In the genomic region with DNA sequence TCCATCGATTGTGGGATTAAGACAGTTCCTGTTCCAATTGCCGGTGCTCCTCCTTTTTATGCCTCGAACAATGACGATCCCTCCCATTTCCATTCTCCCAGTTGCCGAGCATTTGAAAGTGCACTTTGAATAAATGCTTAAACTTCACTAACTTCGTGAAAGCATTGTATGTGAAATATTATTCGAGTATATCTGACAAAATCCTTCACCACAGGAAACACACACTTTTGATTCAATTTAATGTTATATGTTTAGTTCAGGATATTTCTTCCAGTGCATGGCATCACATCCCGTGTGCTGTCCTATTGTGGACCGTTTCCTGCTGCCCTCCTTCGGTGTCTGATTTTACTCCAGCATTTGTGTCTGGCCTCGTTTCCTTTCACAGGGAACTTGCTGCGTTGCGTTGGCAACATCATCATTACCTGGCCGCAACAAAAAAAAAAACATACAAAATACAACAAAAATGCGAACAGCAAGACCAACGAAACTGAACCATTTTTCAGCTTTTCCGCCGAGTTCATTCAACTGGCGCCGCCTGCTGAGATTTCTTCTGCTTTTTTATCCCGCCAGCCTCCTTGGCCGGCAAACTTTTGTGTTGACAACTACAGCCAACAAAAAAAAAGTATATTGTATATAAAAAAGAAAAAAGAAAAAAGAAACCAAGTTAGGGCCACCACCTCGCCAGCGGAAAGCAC, we compare ENCODE assay signal across 2 fruit fly cellular contexts.
TF ChIP-seq lines count a peak whose summit lies in the region.

No protein-coding gene starts in this region.

TF ChIP-seq in whole organism, embryonic, 481 proteins besides CTCF, POLR2A, EP300 and RAD21 (continued from another document):
- TF ChIP-seq CG8924 (tag; optimal IDR thresholded peaks at IDR 0.05; lab: Kevin White, UChicago) (no peak), D (optimal IDR thresholded peaks at IDR 0.05; lab: Kevin White, UChicago) (no peak), D (GFP tag; optimal IDR thresholded peaks at IDR 0.05; lab: Kevin White, UChicago) (peak; percentile 11), Xrp1 (GFP tag; IDR thresholded peaks at IDR 0.05; lab: Robert Waterston, UW) (peak; percentile 24; the same call in 1 of the 2 replicates), sima (GFP tag; optimal IDR thresholded peaks at IDR 0.05; lab: Kevin White, UChicago) (no peak), Dad (GFP tag; optimal IDR thresholded peaks at IDR 0.05; lab: Kevin White, UChicago) (no peak), CG43689 (GFP tag; IDR thresholded peaks at IDR 0.05; lab: Robert Waterston, UW) (no peak), emc (GFP tag; optimal IDR thresholded peaks at IDR 0.05; lab: Kevin White, UChicago) (no peak), CG1603 (tag; optimal IDR thresholded peaks at IDR 0.05; lab: Kevin White, UChicago) (peak; percentile 2), gro (GFP tag; optimal IDR thresholded peaks at IDR 0.05; lab: Kevin White, UChicago) (no peak), Ets65A (GFP tag; lab: Kevin White, UChicago) (peak; percentile 26), Drgx (GFP tag; IDR thresholded peaks at IDR 0.05; lab: Robert Waterston, UW) (peak; percentile 83), CG11247 (GFP tag; IDR thresholded peaks at IDR 0.05; lab: Robert Waterston, UW) (no peak), sug (tag; optimal IDR thresholded peaks at IDR 0.05; lab: Kevin White, UChicago) (no peak), Hr39 (optimal IDR thresholded peaks at IDR 0.05; lab: Kevin White, UChicago) (no peak), nom (GFP tag; optimal IDR thresholded peaks at IDR 0.05; lab: Kevin White, UChicago) (peak; percentile 84), TFAM (GFP tag; optimal IDR thresholded peaks at IDR 0.05; lab: Kevin White, UChicago) (no peak), sens-2 (GFP tag; IDR thresholded peaks at IDR 0.05; lab: Robert Waterston, UW) (no peak), sens (GFP tag; lab: Kevin White, UChicago) (peak; percentile 79), Dek (tag; optimal IDR thresholded peaks at IDR 0.05; lab: Kevin White, UChicago) (no peak)

TF ChIP-seq in whole organism, prepupa, 60 proteins besides CTCF, POLR2A, EP300 and RAD21 (continued from another document):
- TF ChIP-seq Sox102F (GFP tag; optimal IDR thresholded peaks at IDR 0.05; lab: Kevin White, UChicago): peak; percentile 14
- no peak for TF ChIP-seq Eip93F (GFP tag; optimal IDR thresholded peaks at IDR 0.05; lab: Kevin White, UChicago)
- peak; percentile 60 for TF ChIP-seq CG3032 (tag; optimal IDR thresholded peaks at IDR 0.05; lab: Kevin White, UChicago)
- TF ChIP-seq lz (GFP tag; optimal IDR thresholded peaks at IDR 0.05; lab: Kevin White, UChicago): peak; percentile 34
- peak; percentile 81 for TF ChIP-seq eg (GFP tag; IDR thresholded peaks at IDR 0.05; lab: Robert Waterston, UW)
- peak; percentile 79 for TF ChIP-seq Sox14 (GFP tag; optimal IDR thresholded peaks at IDR 0.05; lab: Kevin White, UChicago)
- peak; percentile 70 for TF ChIP-seq Hr4 (GFP tag; optimal IDR thresholded peaks at IDR 0.05; lab: Kevin White, UChicago)
- TF ChIP-seq Smox (GFP tag; optimal IDR thresholded peaks at IDR 0.05; lab: Kevin White, UChicago): peak; percentile 18
- peak; percentile 35 for TF ChIP-seq Met (GFP tag; optimal IDR thresholded peaks at IDR 0.05; lab: Kevin White, UChicago)
- TF ChIP-seq Ets96B (tag; optimal IDR thresholded peaks at IDR 0.05; lab: Kevin White, UChicago): peak; percentile 69
- peak; percentile 34 to 64 for TF ChIP-seq ss (GFP tag; optimal IDR thresholded peaks at IDR 0.05; lab: Kevin White, UChicago)
- peak; percentile 56 for TF ChIP-seq CG6792 (GFP tag; optimal IDR thresholded peaks at IDR 0.05; lab: Kevin White, UChicago)
- peak; percentile 63 for TF ChIP-seq CG11762 (GFP tag; optimal IDR thresholded peaks at IDR 0.05; lab: Kevin White, UChicago; ENCODE audit: insufficient read depth)
- TF ChIP-seq Blimp-1 (GFP tag; optimal IDR thresholded peaks at IDR 0.05; lab: Kevin White, UChicago): no peak
- peak; percentile 43 for TF ChIP-seq CG8632 (GFP tag; optimal IDR thresholded peaks at IDR 0.05; lab: Kevin White, UChicago)
- TF ChIP-seq CG4318 (GFP tag; optimal IDR thresholded peaks at IDR 0.05; lab: Kevin White, UChicago): peak; percentile 50
- peak; percentile 65 for TF ChIP-seq CG10669 (GFP tag; optimal IDR thresholded peaks at IDR 0.05; lab: Kevin White, UChicago)
- peak; percentile 84 for TF ChIP-seq CG3919 (GFP tag; optimal IDR thresholded peaks at IDR 0.05; lab: Kevin White, UChicago)
- peak; percentile 38 for TF ChIP-seq CG31627 (GFP tag; optimal IDR thresholded peaks at IDR 0.05; lab: Kevin White, UChicago)
- TF ChIP-seq CG7368 (GFP tag; optimal IDR thresholded peaks at IDR 0.05; lab: Kevin White, UChicago): peak; percentile 68
- TF ChIP-seq Ets21C (GFP tag; optimal IDR thresholded peaks at IDR 0.05; lab: Kevin White, UChicago): peak; percentile 2
- TF ChIP-seq cyc (GFP tag; optimal IDR thresholded peaks at IDR 0.05; lab: Kevin White, UChicago): peak; percentile 46
- peak; percentile 38 for TF ChIP-seq CG34406 (GFP tag; optimal IDR thresholded peaks at IDR 0.05; lab: Kevin White, UChicago)
- no peak for TF ChIP-seq CG6854 (GFP tag; optimal IDR thresholded peaks at IDR 0.05; lab: Kevin White, UChicago)
- TF ChIP-seq fd59A (GFP tag; optimal IDR thresholded peaks at IDR 0.05; lab: Kevin White, UChicago): peak; percentile 57
- TF ChIP-seq vri (GFP tag; optimal IDR thresholded peaks at IDR 0.05; lab: Kevin White, UChicago): no peak
- no peak for TF ChIP-seq fd85E (GFP tag; optimal IDR thresholded peaks at IDR 0.05; lab: Kevin White, UChicago)
- TF ChIP-seq CG11294 (GFP tag; IDR thresholded peaks at IDR 0.05; lab: Robert Waterston, UW): peak; percentile 50; the same call in 1 of the 2 replicates
- peak; percentile 81 for TF ChIP-seq CG10631 (GFP tag; optimal IDR thresholded peaks at IDR 0.05; lab: Kevin White, UChicago)
- TF ChIP-seq dsx (GFP tag; optimal IDR thresholded peaks at IDR 0.05; lab: Kevin White, UChicago; ENCODE audit: poor library complexity, severe bottlenecking): peak; percentile 27
- peak; percentile 66 for TF ChIP-seq spab (GFP tag; optimal IDR thresholded peaks at IDR 0.05; lab: Kevin White, UChicago)
- TF ChIP-seq CG32006 (GFP tag; optimal IDR thresholded peaks at IDR 0.05; lab: Kevin White, UChicago): peak; percentile 75
- peak; percentile 92 for TF ChIP-seq CG6163 (GFP tag; IDR thresholded peaks at IDR 0.05; lab: Robert Waterston, UW)
- no peak for TF ChIP-seq Sox15 (GFP tag; optimal IDR thresholded peaks at IDR 0.05; lab: Kevin White, UChicago)
- TF ChIP-seq achi (GFP tag; optimal IDR thresholded peaks at IDR 0.05; lab: Kevin White, UChicago): peak; percentile 76
- TF ChIP-seq CG8119 (GFP tag; IDR thresholded peaks at IDR 0.05; lab: Robert Waterston, UW): peak; percentile 74
- TF ChIP-seq salr (GFP tag; optimal IDR thresholded peaks at IDR 0.05; lab: Kevin White, UChicago): peak; percentile 64 to 69
- TF ChIP-seq topi (GFP tag; optimal IDR thresholded peaks at IDR 0.05; lab: Kevin White, UChicago): peak; percentile 51
TF ChIP-seq in whole organism, prepupa: peak in this region for 52.
